Worm (Caenorhabditis elegans) whole organism, L2 larva: ENCODE results near the gene R07E5.4.

Experiments
- mdl-1 ChIP-seq, 2 experiments: fragments of 150-350 bp in 1 of 2; sonication (generic microtip) in 1 of 2; optimal IDR thresholded peaks; 2 replicates each; lab custom pipeline; 2017; ENCODE audit warnings: missing biosample characterization in 2 of 2, missing genetic modification characterization in 2 of 2
- nhr-12 ChIP-seq: fragments of 150-350 bp; optimal IDR thresholded peaks from 2 replicates; lab custom pipeline; 2014; ENCODE audit warnings: missing biosample characterization, missing genetic modification characterization

ce11 chrIII:4439493-4439983, 44.9 kb downstream of the R07E5.4 start, which contains the start of gene C28A5.2:
- TF ChIP-seq nhr-12 (tag; lab: Kevin White, UChicago) = no peak
- TF ChIP-seq mdl-1 (tag; optimal IDR thresholded peaks at IDR 0.05; lab: Kevin White, UChicago) = no peak
